Fruit fly (Drosophila melanogaster) whole organism, embryonic: ENCODE measurements around the gene Or83a.

Experiments used
- ATbp ChIP-seq: fragments of 200-800 bp; sonication (Bioruptor generic); optimal IDR thresholded peaks from 2 replicates; lab custom pipeline; 2017; ENCODE audit warnings: missing biosample characterization, mild to moderate bottlenecking, missing genetic modification characterization, missing genetic modification reagents
- Asciz ChIP-seq: fragments of 200-800 bp; sonication (Bioruptor generic); optimal IDR thresholded peaks from 2 replicates; lab custom pipeline; 2017; ENCODE audit warnings: missing biosample characterization, mild to moderate bottlenecking, missing genetic modification characterization, missing genetic modification reagents
- Atf3 ChIP-seq: fragments of 200-800 bp; sonication (Bioruptor generic); optimal IDR thresholded peaks from 3 replicates; lab custom pipeline; 2016; ENCODE audit warnings: missing biosample characterization, missing genetic modification characterization
- CG10366 ChIP-seq: fragments of 200-800 bp; sonication (Bioruptor generic); IDR thresholded peaks from 2 replicates; pipeline ENCODE4 v1.3.6; 2022; ENCODE audit warnings: missing biosample characterization, missing genetic modification characterization
- CG11247 ChIP-seq: fragments of 200-800 bp; sonication (Bioruptor generic); IDR thresholded peaks from 2 replicates; pipeline ENCODE4 v1.3.6; 2022; ENCODE audit warnings: missing biosample characterization, missing genetic modification characterization
- CG11398 ChIP-seq: fragments of 200-800 bp; sonication (Bioruptor generic); optimal IDR thresholded peaks from 2 replicates; lab custom pipeline; 2016; ENCODE audit warnings: missing biosample characterization, missing genetic modification characterization
- CG11456 ChIP-seq: fragments of 200-800 bp; sonication (Bioruptor generic); IDR thresholded peaks from 3 replicates; pipeline ENCODE4 v1.3.6; 2022; ENCODE audit warnings: missing biosample characterization, missing genetic modification characterization
- CG11723 ChIP-seq: fragments of 200-800 bp; sonication (Bioruptor generic); optimal IDR thresholded peaks from 2 replicates; lab custom pipeline; 2017; ENCODE audit warnings: missing biosample characterization, mild to moderate bottlenecking, missing genetic modification characterization
- CG15514 ChIP-seq: fragments of 200-800 bp; sonication (Bioruptor generic); optimal IDR thresholded peaks from 3 replicates; lab custom pipeline; 2017; ENCODE audit warnings: missing biosample characterization, missing genetic modification characterization, mild to moderate bottlenecking, moderate library complexity, missing genetic modification reagents
- CG17186 ChIP-seq: fragments of 200-800 bp; sonication (Bioruptor generic); optimal IDR thresholded peaks from 3 replicates; lab custom pipeline; 2017; ENCODE audit warnings: missing biosample characterization, missing genetic modification reagents, missing genetic modification characterization
- CG30020 ChIP-seq: fragments of 200-800 bp; optimal IDR thresholded peaks from 2 replicates; lab custom pipeline; 2019; ENCODE audit warnings: missing biosample characterization, mild to moderate bottlenecking, missing genetic modification characterization, moderate library complexity
- CG31224 ChIP-seq: fragments of 200-800 bp; sonication (Bioruptor generic); IDR thresholded peaks from 2 replicates; pipeline ENCODE4 v1.3.6; 2022; ENCODE audit warnings: missing biosample characterization, missing genetic modification characterization
- CG31365 ChIP-seq: fragments of 200-800 bp; sonication (Bioruptor generic); optimal IDR thresholded peaks from 2 replicates; lab custom pipeline; 2018; ENCODE audit warnings: missing biosample characterization, mild to moderate bottlenecking, missing genetic modification characterization
- CG31388 ChIP-seq: fragments of 200-800 bp; sonication (Bioruptor generic); optimal IDR thresholded peaks from 2 replicates; lab custom pipeline; 2016; ENCODE audit warnings: missing biosample characterization, missing genetic modification characterization
- CG32772 ChIP-seq: fragments of 200-800 bp; sonication (Bioruptor generic); IDR thresholded peaks from 2 replicates; pipeline ENCODE4 v1.3.6; 2022; ENCODE audit warnings: missing biosample characterization, missing genetic modification characterization
- CG42726 ChIP-seq: fragments of 200-800 bp; sonication (Bioruptor generic); IDR thresholded peaks from 2 replicates; pipeline ENCODE4 v1.3.6; 2022; ENCODE audit warnings: missing biosample characterization, missing genetic modification characterization; ENCODE audit not compliant: partially characterized antibody
- CG4282 ChIP-seq: fragments of 200-800 bp; sonication (Bioruptor generic); optimal IDR thresholded peaks from 2 replicates; lab custom pipeline; 2016; ENCODE audit warnings: missing biosample characterization, missing genetic modification characterization
- CG4730 ChIP-seq: fragments of 200-800 bp; sonication (Bioruptor generic); IDR thresholded peaks from 2 replicates; pipeline ENCODE4 v1.3.6; 2022; ENCODE audit warnings: missing biosample characterization, missing genetic modification characterization
- CG6854 ChIP-seq: fragments of 200-800 bp; sonication (Bioruptor generic); optimal IDR thresholded peaks from 3 replicates; lab custom pipeline; 2017; ENCODE audit warnings: missing biosample characterization, mild to moderate bottlenecking, missing genetic modification characterization
- CG8089 ChIP-seq: fragments of 200-800 bp; sonication (Bioruptor generic); optimal IDR thresholded peaks from 3 replicates; lab custom pipeline; 2016; ENCODE audit warnings: missing biosample characterization, missing genetic modification characterization
- Doc3 ChIP-seq: fragments of 200-800 bp; sonication (Bioruptor generic); IDR thresholded peaks from 3 replicates; pipeline ENCODE4 v1.3.6; 2022; ENCODE audit warnings: missing biosample characterization, missing genetic modification characterization; ENCODE audit not compliant: partially characterized antibody
- ERR ChIP-seq: fragments of 200-800 bp; sonication (Bioruptor generic); optimal IDR thresholded peaks from 2 replicates; lab custom pipeline; 2016; ENCODE audit warnings: missing biosample characterization, missing genetic modification characterization
- Eip74EF ChIP-seq, 2 experiments: fragments of 200-800 bp in 1 of 2; fragments of >200 bp in 1 of 2; sonication (Bioruptor generic) in 1 of 2; optimal IDR thresholded peaks; 2 replicates each; lab custom pipeline; 2017 to 2019; ENCODE audit warnings: missing biosample characterization in 2 of 2, missing genetic modification characterization in 2 of 2, mild to moderate bottlenecking in 1 of 2, moderate library complexity in 1 of 2
- Fer2 ChIP-seq: fragments of 200-800 bp; sonication (Bioruptor generic); optimal IDR thresholded peaks from 2 replicates; lab custom pipeline; 2018; ENCODE audit warnings: missing biosample characterization, mild to moderate bottlenecking, missing genetic modification characterization, moderate library complexity
- HLHmδ ChIP-seq: fragments of 200-800 bp; sonication (Bioruptor generic); optimal IDR thresholded peaks from 2 replicates; lab custom pipeline; 2018; ENCODE audit warnings: missing biosample characterization, mild to moderate bottlenecking, missing genetic modification characterization, moderate library complexity
- Jarid2 ChIP-seq: fragments of 200-800 bp; sonication (Bioruptor generic); optimal IDR thresholded peaks from 3 replicates; lab custom pipeline; 2017; ENCODE audit warnings: mild to moderate bottlenecking, missing biosample characterization, missing genetic modification reagents, missing genetic modification characterization
- Lhr ChIP-seq: fragments of 200-800 bp; sonication (Bioruptor generic); optimal IDR thresholded peaks from 3 replicates; lab custom pipeline; 2017; ENCODE audit warnings: mild to moderate bottlenecking, missing biosample characterization, missing genetic modification reagents, missing genetic modification characterization
- MTF-1 ChIP-seq: fragments of 200-800 bp; sonication (Bioruptor generic); optimal IDR thresholded peaks from 2 replicates; lab custom pipeline; 2018; ENCODE audit warnings: missing biosample characterization, mild to moderate bottlenecking, missing genetic modification characterization, borderline replicate concordance
- Meics ChIP-seq: fragments of 200-800 bp; sonication (Bioruptor generic); optimal IDR thresholded peaks from 2 replicates; lab custom pipeline; 2017; ENCODE audit warnings: missing biosample characterization, mild to moderate bottlenecking, missing genetic modification characterization
- NK7.1 ChIP-seq: fragments of 200-800 bp; sonication (Bioruptor generic); optimal IDR thresholded peaks from 3 replicates; lab custom pipeline; 2016; ENCODE audit warnings: missing biosample characterization, missing genetic modification characterization
- Scr ChIP-seq: fragments of 200-800 bp; sonication (Bioruptor generic); IDR thresholded peaks from 2 replicates; pipeline ENCODE4 v1.3.6; 2022; ENCODE audit warnings: missing biosample characterization, missing genetic modification characterization; ENCODE audit not compliant: partially characterized antibody
- cas ChIP-seq: fragments of 200-800 bp; sonication (Bioruptor generic); IDR thresholded peaks from 2 replicates; pipeline ENCODE4 v1.3.6; 2022; ENCODE audit warnings: missing biosample characterization, missing genetic modification characterization
- corto ChIP-seq: fragments of 200-800 bp; sonication (Bioruptor generic); optimal IDR thresholded peaks from 2 replicates; lab custom pipeline; 2016; ENCODE audit warnings: missing biosample characterization, mild to moderate bottlenecking, missing genetic modification characterization, moderate library complexity
- crol ChIP-seq: fragments of 200-800 bp; sonication (Bioruptor generic); IDR thresholded peaks from 2 replicates; pipeline ENCODE4 v1.3.6; 2022; ENCODE audit warnings: missing biosample characterization, missing genetic modification characterization
- eyg ChIP-seq: fragments of 200-800 bp; sonication (Bioruptor generic); optimal IDR thresholded peaks from 3 replicates; lab custom pipeline; 2016; ENCODE audit warnings: missing biosample characterization, missing genetic modification characterization
- gsb ChIP-seq: fragments of 200-800 bp; sonication (Bioruptor generic); IDR thresholded peaks from 2 replicates; pipeline ENCODE4 v1.3.6; 2022; ENCODE audit warnings: missing biosample characterization, missing genetic modification characterization
- insv ChIP-seq, 2 experiments: fragments of 200-800 bp; sonication (Bioruptor generic); optimal IDR thresholded peaks; 3 replicates each; lab custom pipeline; 2016 to 2018; ENCODE audit warnings: missing biosample characterization in 2 of 2, missing genetic modification characterization in 2 of 2
- jigr1 ChIP-seq: fragments of 200-800 bp; sonication (Bioruptor generic); IDR thresholded peaks from 3 replicates; pipeline ENCODE4 v1.3.6; 2022; ENCODE audit warnings: missing biosample characterization, missing genetic modification characterization
- kah ChIP-seq: fragments of 200-800 bp; sonication (Bioruptor generic); optimal IDR thresholded peaks from 2 replicates; lab custom pipeline; 2018; ENCODE audit warnings: missing biosample characterization, mild to moderate bottlenecking, missing genetic modification characterization
- lilli ChIP-seq: fragments of 200-800 bp; sonication (Bioruptor generic); optimal IDR thresholded peaks from 3 replicates; lab custom pipeline; 2016; ENCODE audit warnings: missing biosample characterization, missing genetic modification characterization
- lov ChIP-seq, 2 experiments: fragments of 200-800 bp in 1 of 2; fragments of >200 bp in 1 of 2; sonication (Bioruptor generic) in 1 of 2; IDR thresholded peaks in 1 of 2; optimal IDR thresholded peaks in 1 of 2; 2 replicates in 1 of 2; 3 replicates in 1 of 2; pipeline versions ENCODE4 v1.3.6 to Lab custom; 2017 to 2022; ENCODE audit warnings: missing biosample characterization in 1 of 2, missing genetic modification characterization in 1 of 2
- otp ChIP-seq: fragments of 200-800 bp; sonication (Bioruptor generic); IDR thresholded peaks from 3 replicates; pipeline ENCODE4, ENCODE4 v1.3.6; 2022; ENCODE audit warnings: missing biosample characterization, missing genetic modification characterization
- pb ChIP-seq: fragments of 200-800 bp; sonication (Bioruptor generic); optimal IDR thresholded peaks from 3 replicates; lab custom pipeline; 2016; ENCODE audit warnings: missing biosample characterization, missing genetic modification characterization
- pnt ChIP-seq: fragments of 200-800 bp; sonication (Bioruptor generic); optimal IDR thresholded peaks from 3 replicates; lab custom pipeline; 2016; ENCODE audit warnings: missing biosample characterization, missing genetic modification characterization
- slp2 ChIP-seq: fragments of 200-800 bp; sonication (Bioruptor generic); optimal IDR thresholded peaks from 2 replicates; lab custom pipeline; 2016; ENCODE audit warnings: missing biosample characterization, missing genetic modification characterization
- sna ChIP-seq: fragments of 200-800 bp; sonication (Bioruptor generic); IDR thresholded peaks from 2 replicates; pipeline ENCODE4 v1.3.6; 2022; ENCODE audit warnings: missing biosample characterization, missing genetic modification characterization; ENCODE audit not compliant: partially characterized antibody
- tup ChIP-seq: fragments of 200-800 bp; sonication (Bioruptor generic); optimal IDR thresholded peaks from 2 replicates; lab custom pipeline; 2016; ENCODE audit warnings: missing biosample characterization, mild to moderate bottlenecking, missing genetic modification characterization, moderate library complexity
- zfh1 ChIP-seq: fragments of 200-800 bp; sonication (Bioruptor generic); IDR thresholded peaks from 3 replicates; pipeline ENCODE4 v1.3.6; 2022; ENCODE audit warnings: missing biosample characterization, missing genetic modification characterization

The Or83a gene

dm6 chr3R:5361681-5362319, 37.2 kb downstream of the Or83a start (continued):
- peak; percentile 39 for TF ChIP-seq Fer2
- TF ChIP-seq pnt (GFP tag; lab: Kevin White, UChicago): peak; percentile 90
- peak; percentile 59 for TF ChIP-seq CG8089 (GFP tag; lab: Kevin White, UChicago)
- peak; percentile 71 for TF ChIP-seq ATbp (GFP tag; lab: Kevin White, UChicago)
- peak; percentile 79 for TF ChIP-seq CG11247 (GFP tag; lab: Robert Waterston, UW)
- TF ChIP-seq insv (GFP tag; optimal IDR thresholded peaks at IDR 0.05; lab: Kevin White, UChicago): no peak
- TF ChIP-seq CG4730: peak; percentile 75
- TF ChIP-seq gsb: peak; percentile 80
- peak; percentile 52 for TF ChIP-seq slp2 (GFP tag; lab: Kevin White, UChicago)
- TF ChIP-seq CG15514 (GFP tag; lab: Kevin White, UChicago): peak; percentile 67
- peak; percentile 59 for TF ChIP-seq CG6854
- peak; percentile 61 for TF ChIP-seq NK7.1 (GFP tag; lab: Kevin White, UChicago)
- peak; percentile 31; the same call in 1 of the 3 replicates for TF ChIP-seq jigr1
- TF ChIP-seq CG30020 (tag; lab: Kevin White, UChicago): no peak
- peak; percentile 61 for TF ChIP-seq CG31365 (tag; lab: Kevin White, UChicago)
- TF ChIP-seq CG42726 (GFP tag; lab: Robert Waterston, UW): no peak
- peak; percentile 91 for TF ChIP-seq lilli (GFP tag; lab: Kevin White, UChicago)
- peak; percentile 44 for TF ChIP-seq CG4282 (GFP tag; lab: Kevin White, UChicago)
- TF ChIP-seq kah (GFP tag; lab: Kevin White, UChicago): no peak
- no peak for TF ChIP-seq CG17186 (GFP tag; lab: Kevin White, UChicago)
- TF ChIP-seq tup (GFP tag; lab: Kevin White, UChicago): peak; percentile 66
- no peak for TF ChIP-seq HLHmδ (GFP tag; lab: Kevin White, UChicago)
- TF ChIP-seq pb (GFP tag; lab: Kevin White, UChicago): peak; percentile 77
- peak; percentile 82 for TF ChIP-seq corto (GFP tag; lab: Kevin White, UChicago)
- peak; percentile 90 for TF ChIP-seq CG11456
- peak; percentile 48 for TF ChIP-seq eyg (GFP tag; lab: Kevin White, UChicago)
- peak; percentile 66 for TF ChIP-seq CG11723 (GFP tag; lab: Kevin White, UChicago)
- no peak for TF ChIP-seq sna
- 0 out of 2 replicates have a peak, but pooled peaks have one; percentile 19 for TF ChIP-seq Scr
- peak; percentile 88 for TF ChIP-seq zfh1 (GFP tag; lab: Robert Waterston, UW)
- no peak for TF ChIP-seq lov (optimal IDR thresholded peaks at IDR 0.05; lab: Kevin White, UChicago)
- no peak for TF ChIP-seq lov (GFP tag; IDR thresholded peaks at IDR 0.05; lab: Robert Waterston, UW)
- peak; percentile 15 for TF ChIP-seq Lhr (GFP tag; lab: Kevin White, UChicago)
- TF ChIP-seq cas: peak; percentile 65
- peak; percentile 70 for TF ChIP-seq Asciz
- peak; percentile 79 for TF ChIP-seq CG32772
- peak; percentile 85 for TF ChIP-seq CG10366 (GFP tag; lab: Robert Waterston, UW)
- no peak for TF ChIP-seq crol (GFP tag; lab: Robert Waterston, UW)
- peak; percentile 86 for TF ChIP-seq Meics (GFP tag; lab: Kevin White, UChicago)
- peak; percentile 68 for TF ChIP-seq MTF-1 (GFP tag; lab: Kevin White, UChicago)
- TF ChIP-seq CG11398 (GFP tag; lab: Kevin White, UChicago): peak; percentile 54
- TF ChIP-seq Eip74EF (GFP tag; optimal IDR thresholded peaks at IDR 0.05; lab: Kevin White, UChicago): peak in 1 of 2 experiments; percentile 77
- TF ChIP-seq otp (GFP tag; lab: Robert Waterston, UW): peak; percentile 84
- TF ChIP-seq Jarid2 (GFP tag; lab: Kevin White, UChicago): peak; percentile 41
- peak; percentile 51 for TF ChIP-seq Atf3
- TF ChIP-seq CG31224: peak; percentile 73
- peak; percentile 77 for TF ChIP-seq ERR (GFP tag; lab: Kevin White, UChicago)
- TF ChIP-seq CG31388 (GFP tag; lab: Kevin White, UChicago): peak; percentile 17
- no peak for TF ChIP-seq Doc3 (GFP tag; lab: Robert Waterston, UW)
